Worm (Caenorhabditis elegans) whole organism, young adult: Measurements from ENCODE around the gene C08F8.9.
A peak's percentile ranks its signal among the peaks of the same experiment; 100 is the strongest.

Source experiments
- B0035.1 ChIP-seq: sonication (generic microtip); optimal IDR thresholded peaks from 2 replicates; lab custom pipeline; 2016; ENCODE audit warnings: missing genetic modification characterization, mild to moderate bottlenecking, missing compliant biosample characterization, missing genotype, missing genetic modification reagents
- C17E4.6 ChIP-seq: fragments of 200-800 bp; sonication (Bioruptor generic); IDR thresholded peaks from 2 replicates; pipeline ENCODE4 v1.3.6; 2022; ENCODE audit warnings: missing genetic modification reagents, missing genetic modification characterization, missing compliant biosample characterization
- D2030.7 ChIP-seq: fragments of 200-800 bp; sonication (Bioruptor generic); IDR thresholded peaks from 2 replicates; pipeline ENCODE4 v1.3.6; 2022; ENCODE audit warnings: missing genetic modification reagents, missing genetic modification characterization, missing compliant biosample characterization
- F10E7.11 ChIP-seq: sonication (generic microtip); optimal IDR thresholded peaks from 2 replicates; lab custom pipeline; 2017; ENCODE audit warnings: mild to moderate bottlenecking, missing genetic modification characterization, moderate library complexity, missing compliant biosample characterization
- F23B12.7 ChIP-seq: sonication (generic microtip); optimal IDR thresholded peaks from 2 replicates; lab custom pipeline; 2017; ENCODE audit warnings: missing genetic modification characterization, mild to moderate bottlenecking, missing compliant biosample characterization, antibody characterized with exemption, moderate library complexity; ENCODE audit not compliant: insufficient read depth
- F39B2.1 ChIP-seq: fragments of 200-800 bp; sonication (Bioruptor generic); IDR thresholded peaks from 2 replicates; pipeline ENCODE4 v1.3.6; 2022; ENCODE audit warnings: missing genetic modification reagents, missing genetic modification characterization, missing compliant biosample characterization
- K11D2.4 ChIP-seq: fragments of 200-800 bp; sonication (Bioruptor generic); IDR thresholded peaks from 2 replicates; pipeline ENCODE4 v1.3.6; 2022; ENCODE audit warnings: missing genetic modification reagents, missing genetic modification characterization, missing compliant biosample characterization
- T26A5.8 ChIP-seq: sonication (generic microtip); optimal IDR thresholded peaks from 2 replicates; lab custom pipeline; 2016; ENCODE audit warnings: missing genetic modification characterization, missing compliant biosample characterization
- Y56A3A.18 ChIP-seq: fragments of 200-800 bp; sonication (Bioruptor generic); IDR thresholded peaks from 2 replicates; pipeline ENCODE4 v1.3.6; 2022; ENCODE audit warnings: missing genetic modification reagents, missing genetic modification characterization, missing compliant biosample characterization
- Y79H2A.3 ChIP-seq: fragments of 200-800 bp; sonication (Bioruptor generic); conservative IDR thresholded peaks from 2 replicates; pipeline ENCODE4 v1.3.6; 2022; ENCODE audit warnings: missing genetic modification reagents, missing genetic modification characterization, missing compliant biosample characterization
- aptf-2 ChIP-seq: fragments of 200-800 bp; sonication (Bioruptor generic); conservative IDR thresholded peaks from 2 replicates; pipeline ENCODE4 v1.3.6; 2022; ENCODE audit warnings: missing genetic modification reagents, missing genetic modification characterization, missing compliant biosample characterization
- atf-7 ChIP-seq: sonication (generic microtip); optimal IDR thresholded peaks from 2 replicates; lab custom pipeline; 2017; ENCODE audit warnings: mild to moderate bottlenecking, missing genetic modification characterization, missing compliant biosample characterization
- bed-1 ChIP-seq: fragments of 200-800 bp; sonication (Bioruptor generic); IDR thresholded peaks from 2 replicates; pipeline ENCODE4 v1.3.6; 2022; ENCODE audit warnings: missing genetic modification reagents, missing genetic modification characterization, missing compliant biosample characterization
- ccch-3 ChIP-seq: fragments of 200-800 bp; sonication (Bioruptor generic); optimal IDR thresholded peaks from 2 replicates; lab custom pipeline; 2018; ENCODE audit warnings: mild to moderate bottlenecking, missing genetic modification characterization, missing compliant biosample characterization
- cebp-1 ChIP-seq, 2 experiments: fragments of 200-800 bp in 1 of 2; sonication (Bioruptor generic) in 1 of 2; sonication (generic microtip) in 1 of 2; IDR thresholded peaks in 1 of 2; optimal IDR thresholded peaks in 1 of 2; 2 replicates each; pipeline versions ENCODE4 v1.3.6 to Lab custom; 2017 to 2022; ENCODE audit warnings: missing compliant biosample characterization in 2 of 2, missing genetic modification characterization in 2 of 2, mild to moderate bottlenecking in 1 of 2, missing genetic modification reagents in 1 of 2, moderate library complexity in 1 of 2
- ceh-27 ChIP-seq: fragments of 200-800 bp; sonication (Bioruptor generic); optimal IDR thresholded peaks from 2 replicates; lab custom pipeline; 2018; ENCODE audit warnings: mild to moderate bottlenecking, missing genetic modification characterization, moderate library complexity, missing compliant biosample characterization
- ceh-40 ChIP-seq: fragments of 200-800 bp; sonication (Bioruptor generic); IDR thresholded peaks from 2 replicates; pipeline ENCODE4 v1.3.6; 2022; ENCODE audit warnings: missing genetic modification characterization, missing compliant biosample characterization
- ceh-58 ChIP-seq: fragments of 200-800 bp; sonication (Bioruptor generic); IDR thresholded peaks from 2 replicates; pipeline ENCODE4 v1.3.6; 2022; ENCODE audit warnings: missing genetic modification characterization, missing compliant biosample characterization
- egrh-3 ChIP-seq: fragments of 200-800 bp; sonication (Bioruptor generic); IDR thresholded peaks from 2 replicates; pipeline ENCODE4 v1.3.6; 2022; ENCODE audit warnings: missing genetic modification reagents, missing genetic modification characterization, missing compliant biosample characterization
- hsf-1 ChIP-seq: fragments of 200-800 bp; sonication (Bioruptor generic); IDR thresholded peaks from 2 replicates; pipeline ENCODE4 v1.3.6; 2022; ENCODE audit warnings: missing genetic modification reagents, missing genetic modification characterization, missing compliant biosample characterization
- lag-1 ChIP-seq: fragments of 200-800 bp; sonication (Bioruptor generic); IDR thresholded peaks from 2 replicates; pipeline ENCODE4 v1.3.6; 2022; ENCODE audit warnings: missing genetic modification reagents, missing genetic modification characterization, missing compliant biosample characterization
- lin-54 ChIP-seq: fragments of 200-800 bp; sonication (Bioruptor generic); optimal IDR thresholded peaks from 2 replicates; lab custom pipeline; 2018; ENCODE audit warnings: mild to moderate bottlenecking, missing genetic modification characterization, missing compliant biosample characterization
- lsy-27 ChIP-seq: sonication (generic microtip); optimal IDR thresholded peaks from 2 replicates; lab custom pipeline; 2017; ENCODE audit warnings: missing genetic modification characterization, mild to moderate bottlenecking, missing compliant biosample characterization, antibody characterized with exemption, missing genotype, borderline replicate concordance; ENCODE audit not compliant: insufficient read depth
- mcd-1 ChIP-seq: fragments of 200-800 bp; sonication (Bioruptor generic); IDR thresholded peaks from 2 replicates; pipeline ENCODE4 v1.3.6; 2022; ENCODE audit warnings: missing genetic modification reagents, missing genetic modification characterization, missing compliant biosample characterization
- mes-4 ChIP-seq: sonication (generic microtip); optimal IDR thresholded peaks from 2 replicates; lab custom pipeline; 2016; ENCODE audit warnings: missing genotype, missing genetic modification characterization, missing compliant biosample characterization
- pha-4 ChIP-seq: fragments of 150-350 bp; sonication (generic microtip); optimal IDR thresholded peaks from 2 replicates; lab custom pipeline; 2014; ENCODE audit warnings: missing biosample characterization, missing genetic modification reagents, missing genetic modification characterization
- rec-8 ChIP-seq, 2 experiments: sonication (generic microtip); optimal IDR thresholded peaks; 2 replicates each; lab custom pipeline; 2016; ENCODE audit warnings: mild to moderate bottlenecking in 2 of 2, missing genetic modification characterization in 2 of 2, missing genetic modification reagents in 2 of 2, missing genotype in 2 of 2, missing biosample characterization in 1 of 2, missing compliant biosample characterization in 1 of 2, moderate library complexity in 1 of 2
- snpc-1.3 ChIP-seq: sonication (generic microtip); optimal IDR thresholded peaks from 2 replicates; lab custom pipeline; 2017; ENCODE audit warnings: missing genetic modification characterization, mild to moderate bottlenecking, missing compliant biosample characterization, antibody characterized with exemption, moderate library complexity, missing genotype, missing genetic modification reagents; ENCODE audit not compliant: insufficient read depth
- snpc-4 ChIP-seq, 5 experiments: fragments of 150-350 bp in 1 of 5; sonication (generic microtip) in 4 of 5; optimal IDR thresholded peaks; 2 replicates each; lab custom pipeline; 2014 to 2018; ENCODE audit warnings: missing genetic modification characterization in 5 of 5, missing biosample characterization in 3 of 5, antibody characterized with exemption in 2 of 5, mild to moderate bottlenecking in 2 of 5, missing compliant biosample characterization in 2 of 5, missing genotype in 2 of 5, moderate library complexity in 2 of 5, missing genetic modification reagents in 1 of 5
- somi-1 ChIP-seq: fragments of 200-800 bp; sonication (Bioruptor generic); optimal IDR thresholded peaks from 2 replicates; lab custom pipeline; 2018; ENCODE audit warnings: mild to moderate bottlenecking, missing genetic modification characterization, missing compliant biosample characterization
- ztf-25 ChIP-seq: fragments of 200-800 bp; sonication (Bioruptor generic); IDR thresholded peaks from 2 replicates; pipeline ENCODE4 v1.3.6; 2022; ENCODE audit warnings: missing genetic modification reagents, missing genetic modification characterization, missing compliant biosample characterization
- ztf-26 ChIP-seq: sonication (generic microtip); optimal IDR thresholded peaks from 2 replicates; lab custom pipeline; 2017; ENCODE audit warnings: missing genetic modification characterization, missing compliant biosample characterization

C08F8.9 gene

ce11 chrIV:11176967-11177366 lies 1.4 kb downstream of the C08F8.9 start, which contains the start of gene rap-3:
Gene rap-3 (plus strand): TSS chrIV:11177267.
- TF ChIP-seq lsy-27 (tag; lab: Kevin White, UChicago) (no peak), mcd-1 (GFP tag; lab: Robert Waterston, UW) (no peak)

ce11 chrIV:11174772-11175171 lies 3.6 kb downstream of the C08F8.9 start:
- no peak for TF ChIP-seq F10E7.11
- no peak for TF ChIP-seq F39B2.1 (GFP tag; lab: Robert Waterston, UW)
- TF ChIP-seq K11D2.4 (GFP tag; lab: Robert Waterston, UW): no peak
- no peak for TF ChIP-seq hsf-1 (GFP tag; lab: Robert Waterston, UW)
- no peak for TF ChIP-seq Y79H2A.3 (GFP tag; lab: Robert Waterston, UW)

ce11 chrIV:11169652-11170051 lies 8.7 kb downstream of the C08F8.9 start, which contains the start of gene nhr-67:
Gene nhr-67 (plus strand): TSS chrIV:11169748.
- no peak for TF ChIP-seq pha-4 (tag; lab: Kevin White, UChicago)
- no peak for TF ChIP-seq aptf-2 (GFP tag; lab: Robert Waterston, UW)
- TF ChIP-seq Y56A3A.18 (GFP tag; lab: Robert Waterston, UW): no peak
- TF ChIP-seq ceh-40 (GFP tag; lab: Robert Waterston, UW): no peak
- TF ChIP-seq ceh-58 (GFP tag; lab: Robert Waterston, UW): no peak
- TF ChIP-seq ztf-26 (tag; lab: Kevin White, UChicago): no peak
- TF ChIP-seq F23B12.7 (tag; lab: Kevin White, UChicago): no peak
- TF ChIP-seq C17E4.6 (GFP tag; lab: Robert Waterston, UW): no peak

ce11 chrIV:11164831-11165230 lies 13.6 kb downstream of the C08F8.9 start, which contains the start of gene C08F8.6:
Gene C08F8.6 (minus strand): TSS chrIV:11164931.
- TF ChIP-seq lag-1 (GFP tag; lab: Robert Waterston, UW) (0 out of 2 replicates have a peak, but pooled peaks have one; percentile 44), T26A5.8 (tag; lab: Kevin White, UChicago) (no peak), ztf-25 (GFP tag; lab: Robert Waterston, UW) (no peak), ceh-27 (GFP tag; lab: Kevin White, UChicago) (no peak)

ce11 chrIV:11162451-11162850 lies 15.9 kb downstream of the C08F8.9 start, which contains the start of gene fbxb-9:
Gene fbxb-9 (minus strand): TSS chrIV:11162551.
- TF ChIP-seq snpc-1.3 (tag; lab: Kevin White, UChicago) (no peak), B0035.1 (tag; lab: Kevin White, UChicago) (no peak), mes-4 (tag; lab: Kevin White, UChicago) (no peak), cebp-1 (GFP tag; IDR thresholded peaks at IDR 0.05; lab: Robert Waterston, UW) (no peak), cebp-1 (tag; optimal IDR thresholded peaks at IDR 0.05; lab: Kevin White, UChicago) (no peak), egrh-3 (GFP tag; lab: Robert Waterston, UW) (no peak), bed-1 (GFP tag; lab: Robert Waterston, UW) (no peak)

ce11 chrIV:11160707-11161106 lies 17.7 kb downstream of the C08F8.9 start, which contains the start of gene C08F8.15:
Gene C08F8.15 (minus strand): TSS chrIV:11160807.
- TF ChIP-seq rec-8 (tag; optimal IDR thresholded peaks at IDR 0.05; lab: Kevin White, UChicago) (no peak), lin-54 (no peak), Y56A3A.18 (GFP tag; lab: Robert Waterston, UW) (no peak), snpc-4 (GFP tag; optimal IDR thresholded peaks at IDR 0.05; lab: Kevin White, UChicago) (no peak), snpc-4 (tag; optimal IDR thresholded peaks at IDR 0.05; lab: Kevin White, UChicago) (no peak), ccch-3 (GFP tag; lab: Kevin White, UChicago) (no peak), somi-1 (GFP tag; lab: Kevin White, UChicago) (no peak), atf-7 (tag; lab: Kevin White, UChicago) (no peak), D2030.7 (no peak)
